Fruit fly (Drosophila melanogaster) whole organism, embryonic: Measurements from ENCODE around the gene Gem4b.

Experiments used
- Aef1 ChIP-seq: fragments of 200-800 bp; sonication (Bioruptor generic); IDR thresholded peaks from 3 replicates; pipeline ENCODE4 v1.3.6; 2022; ENCODE audit warnings: missing biosample characterization, missing genetic modification characterization
- CG10565 ChIP-seq: fragments of 200-800 bp; sonication (Bioruptor generic); optimal IDR thresholded peaks from 3 replicates; lab custom pipeline; 2016; ENCODE audit warnings: missing biosample characterization, mild to moderate bottlenecking, missing genetic modification characterization
- CG11723 ChIP-seq: fragments of 200-800 bp; sonication (Bioruptor generic); optimal IDR thresholded peaks from 2 replicates; lab custom pipeline; 2017; ENCODE audit warnings: missing biosample characterization, mild to moderate bottlenecking, missing genetic modification characterization
- CG12236 ChIP-seq: fragments of 200-800 bp; sonication (Bioruptor generic); optimal IDR thresholded peaks from 2 replicates; lab custom pipeline; 2016; ENCODE audit warnings: missing biosample characterization, missing genetic modification characterization
- CG13296 ChIP-seq: fragments of 200-800 bp; sonication (Bioruptor generic); optimal IDR thresholded peaks from 3 replicates; lab custom pipeline; 2018; ENCODE audit warnings: missing biosample characterization, mild to moderate bottlenecking, missing genetic modification characterization
- CG13624 ChIP-seq: fragments of 200-800 bp; sonication (Bioruptor generic); optimal IDR thresholded peaks from 2 replicates; lab custom pipeline; 2016; ENCODE audit warnings: missing biosample characterization, missing genetic modification characterization
- CG15073 ChIP-seq: fragments of 200-800 bp; sonication (Bioruptor generic); optimal IDR thresholded peaks from 2 replicates; lab custom pipeline; 2016; ENCODE audit warnings: missing biosample characterization, missing genetic modification characterization
- CG15269 ChIP-seq: fragments of 200-800 bp; sonication (Bioruptor generic); optimal IDR thresholded peaks from 2 replicates; lab custom pipeline; 2018; ENCODE audit warnings: missing biosample characterization, mild to moderate bottlenecking, missing genetic modification characterization, moderate library complexity
- CG1602 ChIP-seq: fragments of 200-800 bp; sonication (Bioruptor generic); optimal IDR thresholded peaks from 3 replicates; lab custom pipeline; 2016; ENCODE audit warnings: missing biosample characterization, missing genetic modification characterization
- CG1603 ChIP-seq: fragments of 200-800 bp; sonication (Bioruptor generic); optimal IDR thresholded peaks from 2 replicates; lab custom pipeline; 2019; ENCODE audit warnings: missing biosample characterization, mild to moderate bottlenecking, missing genetic modification characterization, moderate library complexity
- CG16813 ChIP-seq: fragments of 200-800 bp; sonication (Bioruptor generic); IDR thresholded peaks from 3 replicates; pipeline ENCODE4 v1.3.6; 2022; ENCODE audit warnings: missing biosample characterization, missing genetic modification characterization; ENCODE audit not compliant: partially characterized antibody
- CG3065 ChIP-seq: fragments of 200-800 bp; sonication (Bioruptor generic); optimal IDR thresholded peaks from 2 replicates; lab custom pipeline; 2016; ENCODE audit warnings: missing biosample characterization, missing genetic modification characterization
- CG31441 ChIP-seq: fragments of 200-800 bp; sonication (Bioruptor generic); IDR thresholded peaks from 2 replicates; pipeline ENCODE4 v1.3.6; 2022; ENCODE audit warnings: missing biosample characterization, missing genetic modification characterization
- CG34422 ChIP-seq: fragments of 200-800 bp; sonication (Bioruptor generic); IDR thresholded peaks from 3 replicates; pipeline ENCODE4 v1.3.6; 2022; ENCODE audit warnings: missing biosample characterization, missing genetic modification characterization
- CG3726 ChIP-seq: fragments of 200-800 bp; sonication (Bioruptor generic); IDR thresholded peaks from 3 replicates; pipeline ENCODE4, ENCODE4 v1.3.6; 2022; ENCODE audit warnings: missing biosample characterization, missing genetic modification characterization
- CG3838 ChIP-seq: fragments of 200-800 bp; sonication (Bioruptor generic); optimal IDR thresholded peaks from 3 replicates; lab custom pipeline; 2016; ENCODE audit warnings: missing biosample characterization, missing genetic modification characterization
- CG3995 ChIP-seq: fragments of 200-800 bp; sonication (Bioruptor generic); optimal IDR thresholded peaks from 3 replicates; lab custom pipeline; 2016; ENCODE audit warnings: missing biosample characterization, missing genetic modification characterization
- CG6791 ChIP-seq: fragments of 200-800 bp; sonication (Bioruptor generic); IDR thresholded peaks from 3 replicates; pipeline ENCODE4 v1.3.6; 2022; ENCODE audit warnings: missing biosample characterization, missing genetic modification characterization; ENCODE audit not compliant: partially characterized antibody
- CG8765 ChIP-seq: fragments of 200-800 bp; sonication (Bioruptor generic); IDR thresholded peaks from 2 replicates; pipeline ENCODE4 v1.3.6; 2022; ENCODE audit warnings: missing biosample characterization, missing genetic modification characterization
- CG9215 ChIP-seq: fragments of 200-800 bp; sonication (Bioruptor generic); IDR thresholded peaks from 2 replicates; pipeline ENCODE4 v1.3.6; 2022; ENCODE audit warnings: missing biosample characterization, missing genetic modification characterization
- Camta ChIP-seq: fragments of 200-800 bp; sonication (Bioruptor generic); optimal IDR thresholded peaks from 2 replicates; lab custom pipeline; 2016; ENCODE audit warnings: missing biosample characterization, missing genetic modification characterization
- CrebB ChIP-seq: fragments of 200-800 bp; sonication (Bioruptor generic); optimal IDR thresholded peaks from 3 replicates; lab custom pipeline; 2018; ENCODE audit warnings: missing biosample characterization, mild to moderate bottlenecking, missing genetic modification characterization
- Dll ChIP-seq: fragments of 200-800 bp; sonication (Bioruptor generic); IDR thresholded peaks from 4 replicates; pipeline ENCODE4 v1.3.6; 2022; ENCODE audit warnings: missing biosample characterization, missing genetic modification characterization; ENCODE audit not compliant: partially characterized antibody
- Doc2 ChIP-seq: fragments of 200-800 bp; sonication (Bioruptor generic); IDR thresholded peaks from 2 replicates; pipeline ENCODE4 v1.3.6; 2022; ENCODE audit warnings: missing biosample characterization, missing genetic modification characterization
- Fer3 ChIP-seq: fragments of 200-800 bp; sonication (Bioruptor generic); optimal IDR thresholded peaks from 2 replicates; lab custom pipeline; 2018; ENCODE audit warnings: missing biosample characterization, mild to moderate bottlenecking, missing genetic modification characterization, moderate library complexity
- HmgD ChIP-seq: fragments of 200-800 bp; sonication (Bioruptor generic); optimal IDR thresholded peaks from 3 replicates; lab custom pipeline; 2016; ENCODE audit warnings: missing biosample characterization, missing genetic modification characterization
- Lim3 ChIP-seq: fragments of 200-800 bp; sonication (Bioruptor generic); IDR thresholded peaks from 2 replicates; pipeline ENCODE4 v1.3.6; 2022; ENCODE audit warnings: missing biosample characterization, missing genetic modification characterization
- Pdp1 ChIP-seq, 2 experiments: fragments of 200-800 bp; sonication (Bioruptor generic); optimal IDR thresholded peaks; 3 replicates each; lab custom pipeline; 2016; ENCODE audit warnings: missing biosample characterization in 2 of 2, missing genetic modification characterization in 2 of 2, mild to moderate bottlenecking in 1 of 2, moderate library complexity in 1 of 2
- Rfx ChIP-seq: fragments of 200-800 bp; sonication (Bioruptor generic); IDR thresholded peaks from 2 replicates; pipeline ENCODE4 v1.3.6; 2022; ENCODE audit warnings: missing biosample characterization, missing genetic modification characterization
- Rx ChIP-seq: fragments of 200-800 bp; sonication (Bioruptor generic); IDR thresholded peaks from 2 replicates; pipeline ENCODE4 v1.3.6; 2022; ENCODE audit warnings: missing biosample characterization, missing genetic modification characterization
- Six4 ChIP-seq: fragments of 200-800 bp; sonication (Bioruptor generic); optimal IDR thresholded peaks from 2 replicates; lab custom pipeline; 2016; ENCODE audit warnings: missing biosample characterization, missing genetic modification characterization
- Spps ChIP-seq: fragments of 200-800 bp; sonication (Bioruptor generic); optimal IDR thresholded peaks from 2 replicates; lab custom pipeline; 2018; ENCODE audit warnings: missing biosample characterization, mild to moderate bottlenecking, missing genetic modification characterization
- aop ChIP-seq: fragments of 200-800 bp; sonication (Bioruptor generic); IDR thresholded peaks from 2 replicates; pipeline ENCODE4 v1.3.6; 2022; ENCODE audit warnings: missing biosample characterization, missing genetic modification characterization
- ase ChIP-seq: fragments of 200-800 bp; sonication (Bioruptor generic); IDR thresholded peaks from 3 replicates; pipeline ENCODE4 v1.3.6; 2022; ENCODE audit warnings: missing biosample characterization, missing genetic modification characterization
- bcd ChIP-seq: fragments of 200-800 bp; sonication (Bioruptor generic); optimal IDR thresholded peaks from 2 replicates; lab custom pipeline; 2017; ENCODE audit warnings: missing biosample characterization, mild to moderate bottlenecking, missing genetic modification characterization
- bsh ChIP-seq, 2 experiments: fragments of 200-800 bp; sonication (Bioruptor generic); optimal IDR thresholded peaks; 2 replicates each; lab custom pipeline; 2017 to 2018; ENCODE audit warnings: mild to moderate bottlenecking in 2 of 2, missing biosample characterization in 2 of 2, missing genetic modification characterization in 2 of 2, moderate library complexity in 1 of 2
- caup ChIP-seq: fragments of 200-800 bp; sonication (Bioruptor generic); optimal IDR thresholded peaks from 3 replicates; lab custom pipeline; 2017; ENCODE audit warnings: missing biosample characterization, mild to moderate bottlenecking, missing genetic modification characterization, moderate library complexity; ENCODE audit not compliant: severe bottlenecking
- ewg ChIP-seq: fragments of 200-800 bp; sonication (Bioruptor generic); optimal IDR thresholded peaks from 3 replicates; lab custom pipeline; 2017; ENCODE audit warnings: mild to moderate bottlenecking, missing biosample characterization, missing genetic modification reagents, missing genetic modification characterization
- fd64A ChIP-seq: fragments of 200-800 bp; sonication (Bioruptor generic); optimal IDR thresholded peaks from 3 replicates; lab custom pipeline; 2018; ENCODE audit warnings: missing biosample characterization, mild to moderate bottlenecking, missing genetic modification characterization
- fd96Cb ChIP-seq: fragments of 200-800 bp; sonication (Bioruptor generic); optimal IDR thresholded peaks from 2 replicates; lab custom pipeline; 2018; ENCODE audit warnings: missing biosample characterization, mild to moderate bottlenecking, missing genetic modification characterization, moderate library complexity
- fu2 ChIP-seq: fragments of 200-800 bp; sonication (Bioruptor generic); optimal IDR thresholded peaks from 2 replicates; lab custom pipeline; 2016; ENCODE audit warnings: missing biosample characterization, missing genetic modification characterization
- hkb ChIP-seq, 2 experiments: fragments of 200-800 bp in 1 of 2; fragments of >200 bp in 1 of 2; sonication (Bioruptor generic) in 1 of 2; IDR thresholded peaks in 1 of 2; optimal IDR thresholded peaks in 1 of 2; 2 replicates each; pipeline versions ENCODE4 v1.3.6 to Lab custom; 2017 to 2022; ENCODE audit warnings: missing biosample characterization in 1 of 2, missing genetic modification characterization in 1 of 2
- ken ChIP-seq: fragments of 200-800 bp; sonication (Bioruptor generic); IDR thresholded peaks from 3 replicates; pipeline ENCODE4 v1.3.6; 2022; ENCODE audit warnings: missing biosample characterization, missing genetic modification characterization
- nerfin-1 ChIP-seq: fragments of 200-800 bp; sonication (Bioruptor generic); optimal IDR thresholded peaks from 3 replicates; lab custom pipeline; 2019; ENCODE audit warnings: missing biosample characterization, mild to moderate bottlenecking, missing genetic modification characterization, moderate library complexity
- nmo ChIP-seq: fragments of 200-800 bp; sonication (Bioruptor generic); optimal IDR thresholded peaks from 2 replicates; lab custom pipeline; 2018; ENCODE audit warnings: missing biosample characterization, mild to moderate bottlenecking, missing genetic modification characterization, moderate library complexity
- pum ChIP-seq: fragments of 200-800 bp; sonication (Bioruptor generic); optimal IDR thresholded peaks from 2 replicates; lab custom pipeline; 2016; ENCODE audit warnings: missing biosample characterization, missing genetic modification characterization
- run ChIP-seq: fragments of 200-800 bp; sonication (Bioruptor generic); optimal IDR thresholded peaks from 3 replicates; lab custom pipeline; 2018; ENCODE audit warnings: missing biosample characterization, mild to moderate bottlenecking, missing genetic modification characterization
- schlank ChIP-seq: fragments of 200-800 bp; sonication (Bioruptor generic); optimal IDR thresholded peaks from 2 replicates; lab custom pipeline; 2018; ENCODE audit warnings: missing biosample characterization, mild to moderate bottlenecking, missing genetic modification characterization
- stc ChIP-seq: fragments of 200-800 bp; sonication (Bioruptor generic); IDR thresholded peaks from 2 replicates; pipeline ENCODE4 v1.3.6; 2022; ENCODE audit warnings: missing biosample characterization, missing genetic modification characterization
- yki ChIP-seq: fragments of >200 bp; optimal IDR thresholded peaks from 3 replicates; lab custom pipeline; 2018
- zen ChIP-seq: fragments of 200-800 bp; sonication (Bioruptor generic); optimal IDR thresholded peaks from 3 replicates; lab custom pipeline; 2018; ENCODE audit warnings: missing biosample characterization, mild to moderate bottlenecking, missing genetic modification characterization, moderate library complexity

Gene Gem4b

dm6 chrX:3950199-3950645, 9.6 kb downstream of the Gem4b start (continued):
- no peak for TF ChIP-seq ken (GFP tag; lab: Robert Waterston, UW)
- no peak for TF ChIP-seq Six4 (GFP tag; lab: Kevin White, UChicago)
- peak; percentile 21 for TF ChIP-seq nerfin-1
- no peak for TF ChIP-seq CG12236 (GFP tag; lab: Kevin White, UChicago)
- TF ChIP-seq CG9215 (GFP tag; lab: Robert Waterston, UW): no peak; the same call in none of the 2 replicates
- TF ChIP-seq ewg (GFP tag; lab: Kevin White, UChicago): no peak
- no peak for TF ChIP-seq Spps
- no peak for TF ChIP-seq caup (GFP tag; lab: Kevin White, UChicago)
- no peak; the same call in 2 of the 3 replicates for TF ChIP-seq CG34422
- peak; percentile 63 for TF ChIP-seq Rfx
- no peak for TF ChIP-seq CG3065 (GFP tag; lab: Kevin White, UChicago)
- no peak for TF ChIP-seq CG10565 (GFP tag; lab: Kevin White, UChicago)
- no peak for TF ChIP-seq stc (GFP tag; lab: Robert Waterston, UW)
- peak; percentile 27 for TF ChIP-seq fu2 (GFP tag; lab: Kevin White, UChicago)
- TF ChIP-seq nmo: no peak
- TF ChIP-seq Pdp1 (GFP tag; optimal IDR thresholded peaks at IDR 0.05; lab: Kevin White, UChicago): peak in 1 of 2 experiments; percentile 23
- TF ChIP-seq CG15269 (tag; lab: Kevin White, UChicago): no peak
- no peak for TF ChIP-seq HmgD (GFP tag; lab: Kevin White, UChicago)
- TF ChIP-seq CG13296: no peak
- TF ChIP-seq hkb (optimal IDR thresholded peaks at IDR 0.05; lab: Kevin White, UChicago): no peak
- no peak for TF ChIP-seq hkb (GFP tag; IDR thresholded peaks at IDR 0.05; lab: Robert Waterston, UW)
- no peak for TF ChIP-seq Dll (GFP tag; lab: Robert Waterston, UW)
- TF ChIP-seq CrebB: no peak
- TF ChIP-seq schlank: no peak
- no peak for TF ChIP-seq CG8765 (GFP tag; lab: Robert Waterston, UW)
- TF ChIP-seq Fer3: no peak
- TF ChIP-seq CG11723 (GFP tag; lab: Kevin White, UChicago): no peak
- TF ChIP-seq yki (lab: Kevin White, UChicago): no peak
- no peak for TF ChIP-seq CG3726 (GFP tag; lab: Robert Waterston, UW)
- TF ChIP-seq Rx (GFP tag; lab: Robert Waterston, UW): no peak
- TF ChIP-seq fd96Cb (tag; lab: Kevin White, UChicago): no peak
- TF ChIP-seq zen (tag; lab: Kevin White, UChicago): no peak
- no peak for TF ChIP-seq bcd (GFP tag; lab: Kevin White, UChicago)
- no peak for TF ChIP-seq CG31441 (GFP tag; lab: Robert Waterston, UW)
- TF ChIP-seq Camta (GFP tag; lab: Kevin White, UChicago): peak; percentile 2
- no peak for TF ChIP-seq CG1602 (GFP tag; lab: Kevin White, UChicago)
- TF ChIP-seq CG16813 (GFP tag; lab: Robert Waterston, UW): no peak
- no peak for TF ChIP-seq CG1603 (tag; lab: Kevin White, UChicago)
- no peak for TF ChIP-seq aop
- no peak for TF ChIP-seq CG13624 (GFP tag; lab: Kevin White, UChicago)
- TF ChIP-seq fd64A (GFP tag; lab: Kevin White, UChicago): no peak
- no peak for TF ChIP-seq CG6791 (GFP tag; lab: Robert Waterston, UW)
- TF ChIP-seq Lim3 (GFP tag; lab: Robert Waterston, UW): no peak
- TF ChIP-seq CG3995 (GFP tag; lab: Kevin White, UChicago): peak; percentile 27
- TF ChIP-seq ase (GFP tag; lab: Robert Waterston, UW): no peak
- TF ChIP-seq CG15073: no peak
- TF ChIP-seq Doc2 (GFP tag; lab: Robert Waterston, UW): no peak
- TF ChIP-seq run (tag; lab: Kevin White, UChicago): no peak
- TF ChIP-seq CG3838: no peak
- no peak for TF ChIP-seq Aef1 (GFP tag; lab: Robert Waterston, UW)
- TF ChIP-seq bsh (GFP tag; optimal IDR thresholded peaks at IDR 0.05; lab: Kevin White, UChicago): no peak
- TF ChIP-seq pum (GFP tag; lab: Kevin White, UChicago): no peak
